Fruit fly (Drosophila melanogaster): Measurements from ENCODE around the gene CG3862.

dm6 chr2L:821986-822711 lies 3.5 kb downstream of the CG3862 start:
- TF ChIP-seq sv (GFP tag; optimal IDR thresholded peaks at IDR 0.05) (no peak), Abd-B (GFP tag; optimal IDR thresholded peaks at IDR 0.05) (no peak), Rel (GFP tag; optimal IDR thresholded peaks at IDR 0.05) (no peak), Rel (tag; optimal IDR thresholded peaks at IDR 0.05) (no peak), OdsH (GFP tag; optimal IDR thresholded peaks at IDR 0.05) (no peak), Mio (GFP tag; optimal IDR thresholded peaks at IDR 0.05) (no peak), lola (GFP tag; optimal IDR thresholded peaks at IDR 0.05) (no peak), h (GFP tag; optimal IDR thresholded peaks at IDR 0.05) (no peak)

Data from whole organism, wandering third instar larva.